ENCODE assay signal across 1 fruit fly cellular context in genomic region chr3R:9258252-9259225, dm6.
A peak's percentile ranks its signal among the peaks of the same experiment; 100 is the strongest.
TF ChIP-seq lines count a peak whose summit lies in the region.

Gene Ibf2, minus strand, starts transcription at chr3R:9258501.
Gene Ibf1, plus strand, starts transcription at chr3R:9258964.

TF ChIP-seq in whole organism, embryonic, 481 proteins besides CTCF, POLR2A, EP300 and RAD21 (continued from another document):
- no peak for TF ChIP-seq ac (GFP tag; optimal IDR thresholded peaks at IDR 0.05; lab: Kevin White, UChicago)
- peak; percentile 88 for TF ChIP-seq Bgb (GFP tag; IDR thresholded peaks at IDR 0.05; lab: Robert Waterston, UW; ENCODE audit: partially characterized antibody)
- TF ChIP-seq CG10209 (GFP tag; optimal IDR thresholded peaks at IDR 0.05; lab: Kevin White, UChicago) = no peak
- no peak for TF ChIP-seq ems (GFP tag; optimal IDR thresholded peaks at IDR 0.05; lab: Kevin White, UChicago)
- peak; percentile 92 for TF ChIP-seq nerfin-1 (tag; optimal IDR thresholded peaks at IDR 0.05; lab: Kevin White, UChicago)
- no peak for TF ChIP-seq zfh2 (GFP tag; optimal IDR thresholded peaks at IDR 0.05; lab: Kevin White, UChicago)
- TF ChIP-seq prd (optimal IDR thresholded peaks at IDR 0.05; lab: Kevin White, UChicago) = no peak
- TF ChIP-seq prd (GFP tag; IDR thresholded peaks at IDR 0.05; lab: Robert Waterston, UW) = no peak
- TF ChIP-seq sna (GFP tag; IDR thresholded peaks at IDR 0.05; lab: Robert Waterston, UW; ENCODE audit: partially characterized antibody) = peak; percentile 81
- TF ChIP-seq mld (GFP tag; IDR thresholded peaks at IDR 0.05; lab: Robert Waterston, UW; ENCODE audit: partially characterized antibody) = peak; percentile 81
- peak; percentile 69 for TF ChIP-seq tna (GFP tag; IDR thresholded peaks at IDR 0.05; lab: Robert Waterston, UW; ENCODE audit: partially characterized antibody)
- peak; percentile 70 for TF ChIP-seq CG9437 (GFP tag; optimal IDR thresholded peaks at IDR 0.05; lab: Kevin White, UChicago)
- TF ChIP-seq zen (tag; optimal IDR thresholded peaks at IDR 0.05; lab: Kevin White, UChicago) = peak; percentile 35
- peak; percentile 33 for TF ChIP-seq CG12659 (GFP tag; optimal IDR thresholded peaks at IDR 0.05; lab: Kevin White, UChicago)
- TF ChIP-seq amos (GFP tag; IDR thresholded peaks at IDR 0.05; lab: Robert Waterston, UW; ENCODE audit: partially characterized antibody) = peak; percentile 87
- peak; percentile 4 for TF ChIP-seq CG15514 (GFP tag; optimal IDR thresholded peaks at IDR 0.05; lab: Kevin White, UChicago)
- TF ChIP-seq CG12299 (tag; optimal IDR thresholded peaks at IDR 0.05; lab: Kevin White, UChicago) = no peak
- no peak for TF ChIP-seq Hmx (GFP tag; optimal IDR thresholded peaks at IDR 0.05; lab: Kevin White, UChicago)
- no peak for TF ChIP-seq crc (GFP tag; optimal IDR thresholded peaks at IDR 0.05; lab: Kevin White, UChicago)
- peak; percentile 70 for TF ChIP-seq Sry-β (GFP tag; optimal IDR thresholded peaks at IDR 0.05; lab: Kevin White, UChicago)
- peak; percentile 63; the same call in 1 of the 2 replicates for TF ChIP-seq hbn (GFP tag; IDR thresholded peaks at IDR 0.05; lab: Robert Waterston, UW; ENCODE audit: partially characterized antibody)
- TF ChIP-seq hkb (optimal IDR thresholded peaks at IDR 0.05; lab: Kevin White, UChicago) = peak; percentile 25
- TF ChIP-seq hkb (GFP tag; IDR thresholded peaks at IDR 0.05; lab: Robert Waterston, UW) = no peak
- TF ChIP-seq CG13287 (GFP tag; IDR thresholded peaks at IDR 0.05; lab: Robert Waterston, UW; ENCODE audit: partially characterized antibody) = peak; percentile 77
- TF ChIP-seq CG4360 (GFP tag; IDR thresholded peaks at IDR 0.05; lab: Robert Waterston, UW) = no peak
- TF ChIP-seq unpg (GFP tag; optimal IDR thresholded peaks at IDR 0.05; lab: Kevin White, UChicago) = no peak
- no peak for TF ChIP-seq gem (tag; optimal IDR thresholded peaks at IDR 0.05; lab: Kevin White, UChicago)
- TF ChIP-seq Opbp (GFP tag; IDR thresholded peaks at IDR 0.05; lab: Robert Waterston, UW; ENCODE audit: partially characterized antibody) = peak; percentile 80; the same call in 2 of the 3 replicates
- TF ChIP-seq E2f2 (GFP tag; IDR thresholded peaks at IDR 0.05; lab: Robert Waterston, UW) = peak; percentile 60
- TF ChIP-seq CG14860 (GFP tag; IDR thresholded peaks at IDR 0.05; lab: Robert Waterston, UW; ENCODE audit: partially characterized antibody) = peak; percentile 75
- no peak for TF ChIP-seq tgo (GFP tag; IDR thresholded peaks at IDR 0.05; lab: Robert Waterston, UW)
- TF ChIP-seq BEAF-32 (GFP tag; optimal IDR thresholded peaks at IDR 0.05; lab: Kevin White, UChicago) = peak; percentile 81
- TF ChIP-seq CG7963 (GFP tag; IDR thresholded peaks at IDR 0.05; lab: Robert Waterston, UW; ENCODE audit: partially characterized antibody) = peak; percentile 84
- no peak for TF ChIP-seq yki (optimal IDR thresholded peaks at IDR 0.05; lab: Kevin White, UChicago)
- no peak for TF ChIP-seq CG9876 (GFP tag; optimal IDR thresholded peaks at IDR 0.05; lab: Kevin White, UChicago)
- TF ChIP-seq pzg (GFP tag; optimal IDR thresholded peaks at IDR 0.05; lab: Kevin White, UChicago) = peak; percentile 42
- peak; percentile 30 for TF ChIP-seq stwl (tag; optimal IDR thresholded peaks at IDR 0.05; lab: Kevin White, UChicago)
- peak; percentile 72 for TF ChIP-seq Doc3 (GFP tag; IDR thresholded peaks at IDR 0.05; lab: Robert Waterston, UW; ENCODE audit: partially characterized antibody)
- no peak for TF ChIP-seq Dip2 (GFP tag; IDR thresholded peaks at IDR 0.05; lab: Robert Waterston, UW)
- TF ChIP-seq CG13894 (tag; optimal IDR thresholded peaks at IDR 0.05; lab: Kevin White, UChicago) = no peak
- peak; percentile 84 for TF ChIP-seq CG16813 (GFP tag; IDR thresholded peaks at IDR 0.05; lab: Robert Waterston, UW; ENCODE audit: partially characterized antibody)
- peak; percentile 22 for TF ChIP-seq Med (GFP tag; lab: Kevin White, UChicago)
- TF ChIP-seq CoRest (tag; optimal IDR thresholded peaks at IDR 0.05; lab: Kevin White, UChicago) = peak; percentile 31
- TF ChIP-seq CG18476 (GFP tag; optimal IDR thresholded peaks at IDR 0.05; lab: Kevin White, UChicago) = peak; percentile 86
- no peak for TF ChIP-seq Oli (tag; optimal IDR thresholded peaks at IDR 0.05; lab: Kevin White, UChicago)
- TF ChIP-seq gce (GFP tag; IDR thresholded peaks at IDR 0.05; lab: Robert Waterston, UW) = no peak
- TF ChIP-seq Nf-YB (GFP tag; optimal IDR thresholded peaks at IDR 0.05; lab: Kevin White, UChicago) = no peak
- no peak for TF ChIP-seq fru (optimal IDR thresholded peaks at IDR 0.05; lab: Kevin White, UChicago)
- TF ChIP-seq Ssrp (tag; optimal IDR thresholded peaks at IDR 0.05; lab: Kevin White, UChicago) = no peak
- peak; percentile 89 for TF ChIP-seq CG42726 (GFP tag; IDR thresholded peaks at IDR 0.05; lab: Robert Waterston, UW; ENCODE audit: partially characterized antibody)
- TF ChIP-seq row (GFP tag; IDR thresholded peaks at IDR 0.05; lab: Robert Waterston, UW) = peak; percentile 55; the same call in 2 of the 3 replicates
- peak; percentile 8 for TF ChIP-seq CG1603 (tag; optimal IDR thresholded peaks at IDR 0.05; lab: Kevin White, UChicago)
- TF ChIP-seq scrt (GFP tag; optimal IDR thresholded peaks at IDR 0.05; lab: Kevin White, UChicago) = no peak
- TF ChIP-seq onecut (GFP tag; IDR thresholded peaks at IDR 0.05; lab: Robert Waterston, UW) = no peak
- peak; percentile 79 for TF ChIP-seq vnd (GFP tag; IDR thresholded peaks at IDR 0.05; lab: Robert Waterston, UW; ENCODE audit: partially characterized antibody)
- TF ChIP-seq Blimp-1 (GFP tag; optimal IDR thresholded peaks at IDR 0.05; lab: Kevin White, UChicago) = no peak
- 0 out of 3 replicates have a peak, but pooled peaks have one; percentile 28 for TF ChIP-seq CG17361 (GFP tag; IDR thresholded peaks at IDR 0.05; lab: Robert Waterston, UW)
- TF ChIP-seq chinmo (GFP tag; IDR thresholded peaks at IDR 0.05; lab: Robert Waterston, UW; ENCODE audit: partially characterized antibody) = peak; percentile 61; the same call in 2 of the 4 replicates
- peak; percentile 45; the same call in 2 of the 3 replicates for TF ChIP-seq zen2 (GFP tag; IDR thresholded peaks at IDR 0.05; lab: Robert Waterston, UW; ENCODE audit: partially characterized antibody)
- TF ChIP-seq CG11247 (GFP tag; IDR thresholded peaks at IDR 0.05; lab: Robert Waterston, UW) = no peak
- peak; percentile 92 for TF ChIP-seq CG6791 (GFP tag; IDR thresholded peaks at IDR 0.05; lab: Robert Waterston, UW; ENCODE audit: partially characterized antibody)
- TF ChIP-seq Sry-δ (GFP tag; optimal IDR thresholded peaks at IDR 0.05; lab: Kevin White, UChicago) = peak; percentile 22
- peak; percentile 41 for TF ChIP-seq CG15479 (GFP tag; optimal IDR thresholded peaks at IDR 0.05; lab: Kevin White, UChicago)
- peak; percentile 80 for TF ChIP-seq Dll (GFP tag; IDR thresholded peaks at IDR 0.05; lab: Robert Waterston, UW; ENCODE audit: partially characterized antibody)
- no peak for TF ChIP-seq CG43689 (GFP tag; IDR thresholded peaks at IDR 0.05; lab: Robert Waterston, UW)
- TF ChIP-seq fd3F (GFP tag; optimal IDR thresholded peaks at IDR 0.05; lab: Kevin White, UChicago) = no peak
- peak; percentile 59 for TF ChIP-seq MESR4 (GFP tag; optimal IDR thresholded peaks at IDR 0.05; lab: Kevin White, UChicago)
- TF ChIP-seq CG2202 (tag; optimal IDR thresholded peaks at IDR 0.05; lab: Kevin White, UChicago) = no peak
- no peak for TF ChIP-seq fd102C (GFP tag; optimal IDR thresholded peaks at IDR 0.05; lab: Kevin White, UChicago)
- peak; percentile 84 for TF ChIP-seq Dref (GFP tag; IDR thresholded peaks at IDR 0.05; lab: Robert Waterston, UW)
- TF ChIP-seq kni (GFP tag; optimal IDR thresholded peaks at IDR 0.05; lab: Kevin White, UChicago) = no peak
- TF ChIP-seq phol (tag; optimal IDR thresholded peaks at IDR 0.05; lab: Kevin White, UChicago) = peak; percentile 89
- TF ChIP-seq CG10267 (tag; optimal IDR thresholded peaks at IDR 0.05; lab: Kevin White, UChicago) = peak; percentile 5
- no peak for TF ChIP-seq lab (GFP tag; optimal IDR thresholded peaks at IDR 0.05; lab: Kevin White, UChicago)
- TF ChIP-seq nerfin-2 (GFP tag; IDR thresholded peaks at IDR 0.05; lab: Robert Waterston, UW; ENCODE audit: partially characterized antibody) = peak; percentile 81
- no peak for TF ChIP-seq CG8359 (GFP tag; optimal IDR thresholded peaks at IDR 0.05; lab: Kevin White, UChicago; ENCODE audit: borderline replicate concordance)
- peak; percentile 77 for TF ChIP-seq HLH4C (GFP tag; IDR thresholded peaks at IDR 0.05; lab: Robert Waterston, UW; ENCODE audit: partially characterized antibody)
- TF ChIP-seq Lhr (GFP tag; optimal IDR thresholded peaks at IDR 0.05; lab: Kevin White, UChicago) = peak; percentile 2
- no peak for TF ChIP-seq Pdp1 (GFP tag; optimal IDR thresholded peaks at IDR 0.05; lab: Kevin White, UChicago)
- TF ChIP-seq CG14965 (GFP tag; optimal IDR thresholded peaks at IDR 0.05; lab: Kevin White, UChicago; ENCODE audit: borderline replicate concordance) = no peak
- no peak for TF ChIP-seq cwo (GFP tag; optimal IDR thresholded peaks at IDR 0.05; lab: Kevin White, UChicago)
- no peak for TF ChIP-seq NK7.1 (GFP tag; optimal IDR thresholded peaks at IDR 0.05; lab: Kevin White, UChicago)
- peak; percentile 16 for TF ChIP-seq HmgZ (tag; optimal IDR thresholded peaks at IDR 0.05; lab: Kevin White, UChicago)
- TF ChIP-seq CG33213 (GFP tag; optimal IDR thresholded peaks at IDR 0.05; lab: Kevin White, UChicago) = no peak
